Worm (Caenorhabditis elegans) whole organism, early embryonic: ENCODE measurements around the gene R02D5.4.

Experiments used
- B0310.2 ChIP-seq: sonication (generic microtip); optimal IDR thresholded peaks from 2 replicates; lab custom pipeline; 2016; ENCODE audit warnings: mild to moderate bottlenecking, missing genetic modification characterization, missing compliant biosample characterization
- aly-1 ChIP-seq: sonication (generic microtip); optimal IDR thresholded peaks from 2 replicates; lab custom pipeline; 2016; ENCODE audit warnings: missing genetic modification characterization, missing compliant biosample characterization
- ama-1 ChIP-seq: fragments of 150-350 bp; optimal IDR thresholded peaks from 2 replicates; lab custom pipeline; 2014
- ceh-36 ChIP-seq: sonication (generic microtip); optimal IDR thresholded peaks from 2 replicates; lab custom pipeline; 2016; ENCODE audit warnings: missing genetic modification characterization, inconsistent platforms, missing compliant biosample characterization
- hmbx-1 ChIP-seq: sonication (generic microtip); optimal IDR thresholded peaks from 2 replicates; lab custom pipeline; 2016; ENCODE audit warnings: mild to moderate bottlenecking, missing genetic modification characterization, missing compliant biosample characterization
- hmg-4 ChIP-seq: fragments of 200-800 bp; sonication (Bioruptor generic); optimal IDR thresholded peaks from 2 replicates; lab custom pipeline; 2018; ENCODE audit warnings: mild to moderate bottlenecking, missing genetic modification characterization, missing compliant biosample characterization
- scrt-1 ChIP-seq: fragments of 200-800 bp; sonication (Bioruptor generic); IDR thresholded peaks from 2 replicates; pipeline ENCODE4 v1.3.6; 2022; ENCODE audit warnings: missing genetic modification characterization, missing compliant biosample characterization
- sea-1 ChIP-seq: fragments of 200-800 bp; sonication (Bioruptor generic); conservative IDR thresholded peaks from 2 replicates; pipeline ENCODE4 v1.3.6; 2022; ENCODE audit warnings: missing genetic modification characterization, missing compliant biosample characterization
- tbx-11 ChIP-seq: fragments of 200-800 bp; sonication (Bioruptor generic); IDR thresholded peaks from 2 replicates; pipeline ENCODE4 v1.3.6; 2022; ENCODE audit warnings: missing genetic modification characterization, missing compliant biosample characterization

ce11 chrV:14496446-14496845 is 12.0 kb upstream of the R02D5.4 start:
- TF ChIP-seq hmbx-1 (tag; lab: Kevin White, UChicago) = no peak
- TF ChIP-seq hmg-4 (GFP tag; lab: Kevin White, UChicago) = no peak
- no peak for TF ChIP-seq aly-1
- TF ChIP-seq B0310.2 = no peak
- TF ChIP-seq tbx-11 = no peak
- no peak for TF ChIP-seq scrt-1 (GFP tag; lab: Robert Waterston, UW)
- no peak for TF ChIP-seq ama-1 (lab: Kevin White, UChicago)
- TF ChIP-seq ceh-36 = no peak
- TF ChIP-seq sea-1 = no peak
